Fruit fly (Drosophila melanogaster) whole organism, wandering third instar larva: ENCODE data around the gene CG31898.
A peak's percentile ranks its signal among the peaks of the same experiment; 100 is the strongest.

ENCODE experiments used
- CG32264 ChIP-seq: fragments of 200-800 bp; sonication (Bioruptor generic); optimal IDR thresholded peaks from 2 replicates; lab custom pipeline; 2016; ENCODE audit warnings: missing biosample characterization, missing genetic modification characterization
- foxo ChIP-seq, 2 experiments: fragments of 200-800 bp; sonication (Bioruptor generic); optimal IDR thresholded peaks; 2 replicates in 1 of 2; 3 replicates in 1 of 2; lab custom pipeline; 2016 to 2017; ENCODE audit warnings: missing biosample characterization in 2 of 2, missing genetic modification characterization in 2 of 2

- no peak for TF ChIP-seq CG32264 (GFP tag; lab: Kevin White, UChicago)
- peak in 1 of 2 experiments; percentile 66 for TF ChIP-seq foxo (GFP tag; optimal IDR thresholded peaks at IDR 0.05; lab: Kevin White, UChicago)
Measured at dm6 chr2L:8381508-8382036, 18.6 kb upstream of the CG31898 start, which contains the start of gene AlaRS.
